Fruit fly (Drosophila melanogaster) whole organism, embryonic: Measurements from ENCODE around the gene SkpA.

Experiments used
- CG13424 ChIP-seq: fragments of 200-800 bp; sonication (Bioruptor generic); optimal IDR thresholded peaks from 2 replicates; lab custom pipeline; 2019; ENCODE audit warnings: missing biosample characterization, mild to moderate bottlenecking, missing genetic modification characterization, moderate library complexity
- CG2712 ChIP-seq: fragments of 200-800 bp; optimal IDR thresholded peaks from 3 replicates; lab custom pipeline; 2019; ENCODE audit warnings: missing biosample characterization, mild to moderate bottlenecking, missing genetic modification characterization, moderate library complexity
- CG32532 ChIP-seq: fragments of 200-800 bp; sonication (Bioruptor generic); IDR thresholded peaks from 2 replicates; pipeline ENCODE4 v1.3.6; 2022; ENCODE audit warnings: missing biosample characterization, missing genetic modification characterization
- CG34376 ChIP-seq: fragments of 200-800 bp; sonication (Bioruptor generic); optimal IDR thresholded peaks from 2 replicates; lab custom pipeline; 2018; ENCODE audit warnings: missing biosample characterization, mild to moderate bottlenecking, missing genetic modification characterization
- CG6689 ChIP-seq: fragments of 200-800 bp; sonication (Bioruptor generic); IDR thresholded peaks from 2 replicates; pipeline ENCODE4 v1.3.6; 2022; ENCODE audit warnings: missing biosample characterization, missing genetic modification characterization
- Hr51 ChIP-seq, 2 experiments: fragments of 200-800 bp; sonication (Bioruptor generic); optimal IDR thresholded peaks; 2 replicates in 1 of 2; 3 replicates in 1 of 2; lab custom pipeline; 2016 to 2018; ENCODE audit warnings: missing biosample characterization in 2 of 2, missing genetic modification characterization in 2 of 2, mild to moderate bottlenecking in 1 of 2, moderate library complexity in 1 of 2
- Med ChIP-seq: fragments of 200-800 bp; sonication (Bioruptor generic); peaks from one replicate; lab custom pipeline; 2016; ENCODE audit warnings: missing biosample characterization, missing genetic modification characterization, mild to moderate bottlenecking, inconsistent platforms, moderate library complexity
- Ptx1 ChIP-seq: fragments of 200-800 bp; sonication (Bioruptor generic); IDR thresholded peaks from 2 replicates; pipeline ENCODE4 v1.3.6; 2022; ENCODE audit warnings: missing biosample characterization, missing genetic modification characterization
- Six4 ChIP-seq: fragments of 200-800 bp; sonication (Bioruptor generic); optimal IDR thresholded peaks from 2 replicates; lab custom pipeline; 2016; ENCODE audit warnings: missing biosample characterization, missing genetic modification characterization
- dmrt11E ChIP-seq: fragments of 200-800 bp; sonication (Bioruptor generic); optimal IDR thresholded peaks from 3 replicates; lab custom pipeline; 2018; ENCODE audit warnings: missing biosample characterization, mild to moderate bottlenecking, missing genetic modification characterization, moderate library complexity
- kay ChIP-seq: fragments of 200-800 bp; sonication (Bioruptor generic); optimal IDR thresholded peaks from 2 replicates; lab custom pipeline; 2016; ENCODE audit warnings: missing biosample characterization, missing genetic modification characterization
- kni ChIP-seq: fragments of 200-800 bp; sonication (Bioruptor generic); optimal IDR thresholded peaks from 3 replicates; lab custom pipeline; 2017; ENCODE audit warnings: mild to moderate bottlenecking, missing biosample characterization, missing genetic modification reagents, missing genetic modification characterization
- repo ChIP-seq: fragments of 200-800 bp; sonication (Bioruptor generic); optimal IDR thresholded peaks from 2 replicates; lab custom pipeline; 2016; ENCODE audit warnings: missing biosample characterization, missing genetic modification characterization

- no peak for TF ChIP-seq repo
- no peak for TF ChIP-seq kni (GFP tag; lab: Kevin White, UChicago)
- no peak for TF ChIP-seq Six4 (GFP tag; lab: Kevin White, UChicago)
- no peak for TF ChIP-seq Med
- no peak for TF ChIP-seq Hr51 (GFP tag; optimal IDR thresholded peaks at IDR 0.05; lab: Kevin White, UChicago)
- TF ChIP-seq CG6689 (GFP tag; lab: Robert Waterston, UW): no peak
- no peak for TF ChIP-seq dmrt11E (tag; lab: Kevin White, UChicago)
- no peak for TF ChIP-seq CG2712
- TF ChIP-seq CG13424 (tag; lab: Kevin White, UChicago): no peak
- no peak for TF ChIP-seq CG32532 (GFP tag; lab: Robert Waterston, UW)
- no peak for TF ChIP-seq Ptx1 (GFP tag; lab: Robert Waterston, UW)
- no peak for TF ChIP-seq CG34376 (GFP tag; lab: Kevin White, UChicago)
- TF ChIP-seq kay (GFP tag; lab: Kevin White, UChicago): no peak
Observed at dm6 chrX:623357-623756, 32.6 kb upstream of the SkpA start, which contains the start of gene CG13369.
